Worm (Caenorhabditis elegans) whole organism, midembryonic: ENCODE data around the gene C25D7.10.

Experiments used
- cog-1 ChIP-seq: sonication (generic microtip); optimal IDR thresholded peaks from 2 replicates; lab custom pipeline; 2016; ENCODE audit warnings: missing genetic modification characterization, missing compliant biosample characterization
- klf-2 ChIP-seq: fragments of 200-800 bp; sonication (Bioruptor generic); conservative IDR thresholded peaks from 2 replicates; pipeline ENCODE4 v1.3.6; 2022; ENCODE audit warnings: missing genetic modification reagents, missing genetic modification characterization, missing compliant biosample characterization
- med-1 ChIP-seq: sonication (generic microtip); optimal IDR thresholded peaks from 2 replicates; lab custom pipeline; 2017; ENCODE audit warnings: missing genetic modification characterization, mild to moderate bottlenecking, missing compliant biosample characterization, antibody characterized with exemption, missing genetic modification reagents; ENCODE audit not compliant: insufficient read depth
- tab-1 ChIP-seq: fragments of 200-800 bp; sonication (Bioruptor generic); IDR thresholded peaks from 2 replicates; pipeline ENCODE4 v1.3.6; 2022; ENCODE audit warnings: missing genetic modification characterization, missing compliant biosample characterization
- ztf-29 ChIP-seq: fragments of 200-800 bp; sonication (Bioruptor generic); IDR thresholded peaks from 2 replicates; pipeline ENCODE4 v1.3.6; 2022; ENCODE audit warnings: missing genetic modification reagents, missing genetic modification characterization, missing compliant biosample characterization

DNA sequence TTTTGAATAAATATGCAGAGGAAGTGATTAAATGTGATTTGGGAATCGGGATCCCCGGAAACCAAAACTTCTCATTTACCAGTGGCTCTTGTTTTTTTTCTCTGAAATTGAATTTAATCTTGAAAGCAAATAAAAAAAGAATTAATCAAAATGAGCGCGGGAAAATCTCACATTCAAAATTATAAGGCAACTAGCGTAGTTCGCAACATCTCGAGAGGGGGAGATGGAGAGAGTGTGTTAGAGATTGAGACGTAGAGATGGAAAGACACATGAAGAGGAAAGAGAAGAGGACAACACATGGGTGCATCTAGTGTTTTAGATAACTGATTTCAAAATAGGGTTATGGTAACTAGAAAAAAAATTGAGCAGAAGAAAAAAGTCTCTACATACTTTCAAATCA is 19.2 kb upstream of the C25D7.10 start, which contains the start of gene sdc-3:
- TF ChIP-seq klf-2 (GFP tag; lab: Robert Waterston, UW) (no peak), med-1 (GFP tag; lab: Kevin White, UChicago) (no peak), ztf-29 (no peak), cog-1 (tag; lab: Kevin White, UChicago) (no peak), tab-1 (GFP tag; lab: Robert Waterston, UW) (no peak)
